Worm (Caenorhabditis elegans) whole organism, young adult: ENCODE results near the gene Y81G3A.1.
"Not testable (repeated sequence)": the region's sequence is repeated elsewhere in the genome, so short reads cannot be mapped to it uniquely, and the experiment has no call there.

ENCODE experiments used
- Y67H2A.10 ChIP-seq: fragments of 200-800 bp; sonication (Bioruptor generic); conservative IDR thresholded peaks from 2 replicates; pipeline ENCODE4 v1.3.6; 2022; ENCODE audit warnings: missing genetic modification reagents, missing genetic modification characterization, missing compliant biosample characterization
- nhr-27 ChIP-seq: fragments of 200-800 bp; sonication (Bioruptor generic); optimal IDR thresholded peaks from 2 replicates; lab custom pipeline; 2018; ENCODE audit warnings: mild to moderate bottlenecking, missing genetic modification characterization, moderate library complexity, missing compliant biosample characterization
- somi-1 ChIP-seq: fragments of 200-800 bp; sonication (Bioruptor generic); optimal IDR thresholded peaks from 2 replicates; lab custom pipeline; 2018; ENCODE audit warnings: mild to moderate bottlenecking, missing genetic modification characterization, missing compliant biosample characterization

DNA sequence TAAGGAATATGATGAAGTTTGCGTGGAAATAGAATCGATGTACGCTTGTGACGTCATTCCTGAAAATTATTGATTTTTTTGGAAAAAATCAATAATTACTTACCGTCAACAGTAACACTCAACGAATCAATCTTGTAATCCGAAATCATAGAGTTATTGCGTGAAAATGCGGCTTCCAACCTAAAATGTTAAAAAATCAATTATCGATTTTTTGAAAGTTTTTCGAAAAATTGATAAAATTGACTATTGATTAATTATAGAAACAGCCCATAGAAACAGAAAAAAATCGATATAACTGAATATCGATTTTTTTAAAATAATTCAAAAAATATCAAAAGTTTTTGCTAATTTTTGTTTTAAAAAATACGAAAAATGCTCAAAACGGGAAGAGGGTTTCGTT lies 36.6 kb downstream of the Y81G3A.1 start, which contains the start of gene F42G4.7:
- not testable (repeated sequence) for TF ChIP-seq somi-1; nhr-27 (tag; lab: Kevin White, UChicago); Y67H2A.10 (GFP tag; lab: Robert Waterston, UW)
